Fruit fly (Drosophila melanogaster): Measurements from ENCODE around the gene Mat89Ba.

The Mat89Ba gene

dm6 chr3R:16242461-16242934, 29.7 kb downstream of the Mat89Ba start (continued):
- TF ChIP-seq CG5953 (GFP tag; IDR thresholded peaks at IDR 0.05), result no peak
- no peak for TF ChIP-seq az2 (GFP tag; optimal IDR thresholded peaks at IDR 0.05)
- TF ChIP-seq CG2199 (GFP tag; IDR thresholded peaks at IDR 0.05), result no peak
- peak; percentile 68 for TF ChIP-seq kay (GFP tag; optimal IDR thresholded peaks at IDR 0.05)
- no peak for TF ChIP-seq CG15011 (GFP tag; optimal IDR thresholded peaks at IDR 0.05)
- no peak for TF ChIP-seq inv (GFP tag; IDR thresholded peaks at IDR 0.05; ENCODE audit: partially characterized antibody)
- TF ChIP-seq bsh (GFP tag; optimal IDR thresholded peaks at IDR 0.05), result peak in 1 of 2 experiments; percentile 50
- TF ChIP-seq amos (GFP tag; IDR thresholded peaks at IDR 0.05; ENCODE audit: partially characterized antibody), result no peak
- no peak for TF ChIP-seq lov (optimal IDR thresholded peaks at IDR 0.05)
- no peak for TF ChIP-seq lov (GFP tag; IDR thresholded peaks at IDR 0.05)
- no peak for TF ChIP-seq ase (GFP tag; IDR thresholded peaks at IDR 0.05)
- no peak for TF ChIP-seq CG7271 (tag; optimal IDR thresholded peaks at IDR 0.05)
- TF ChIP-seq CG18619 (GFP tag; optimal IDR thresholded peaks at IDR 0.05), result no peak
- no peak for TF ChIP-seq ems (GFP tag; optimal IDR thresholded peaks at IDR 0.05)
- TF ChIP-seq chinmo (GFP tag; IDR thresholded peaks at IDR 0.05; ENCODE audit: partially characterized antibody), result no peak
- TF ChIP-seq Hr78 (GFP tag; optimal IDR thresholded peaks at IDR 0.05), result peak in 1 of 2 experiments; percentile 64
- TF ChIP-seq CG9876 (GFP tag; optimal IDR thresholded peaks at IDR 0.05), result no peak
- TF ChIP-seq hb (GFP tag; IDR thresholded peaks at IDR 0.05; ENCODE audit: partially characterized antibody), result no peak
- peak; percentile 100 for TF ChIP-seq cg (GFP tag; optimal IDR thresholded peaks at IDR 0.05)
- TF ChIP-seq insv (GFP tag; optimal IDR thresholded peaks at IDR 0.05), result peak in 1 of 2 experiments; percentile 79
- peak; percentile 78 for TF ChIP-seq Nf-YC (tag; optimal IDR thresholded peaks at IDR 0.05)
- no peak for TF ChIP-seq kah (GFP tag; optimal IDR thresholded peaks at IDR 0.05)
- peak; percentile 34 for TF ChIP-seq CG11504 (tag; optimal IDR thresholded peaks at IDR 0.05)
- TF ChIP-seq dimm (GFP tag; IDR thresholded peaks at IDR 0.05), result no peak
- no peak for TF ChIP-seq z (GFP tag; IDR thresholded peaks at IDR 0.05)
- TF ChIP-seq CG33557 (GFP tag; optimal IDR thresholded peaks at IDR 0.05), result peak; percentile 27
- no peak for TF ChIP-seq Rfx (GFP tag; IDR thresholded peaks at IDR 0.05)
- TF ChIP-seq crp (GFP tag; optimal IDR thresholded peaks at IDR 0.05), result peak in 1 of 2 experiments; percentile 41
- TF ChIP-seq shn (GFP tag; optimal IDR thresholded peaks at IDR 0.05), result peak; percentile 36
- no peak for TF ChIP-seq Opbp (GFP tag; IDR thresholded peaks at IDR 0.05; ENCODE audit: partially characterized antibody)
- TF ChIP-seq ash1 (GFP tag; optimal IDR thresholded peaks at IDR 0.05), result peak; percentile 88
- no peak for TF ChIP-seq CG30020 (tag; optimal IDR thresholded peaks at IDR 0.05)
- TF ChIP-seq tgo (GFP tag; IDR thresholded peaks at IDR 0.05), result no peak
- TF ChIP-seq CG2116 (GFP tag; optimal IDR thresholded peaks at IDR 0.05), result peak; percentile 95
- no peak for TF ChIP-seq dysf (GFP tag; IDR thresholded peaks at IDR 0.05)
- TF ChIP-seq CG1602 (GFP tag; optimal IDR thresholded peaks at IDR 0.05), result no peak
- TF ChIP-seq fd102C (GFP tag; optimal IDR thresholded peaks at IDR 0.05), result peak; percentile 2
- no peak for TF ChIP-seq Dref (GFP tag; IDR thresholded peaks at IDR 0.05)
- peak; percentile 50 for TF ChIP-seq CG12155 (GFP tag; optimal IDR thresholded peaks at IDR 0.05)
- TF ChIP-seq Adf1 (GFP tag; IDR thresholded peaks at IDR 0.05), result no peak
- TF ChIP-seq CG10147 (GFP tag; optimal IDR thresholded peaks at IDR 0.05), result no peak
- peak; percentile 49 for TF ChIP-seq odd (GFP tag; optimal IDR thresholded peaks at IDR 0.05)
- no peak for TF ChIP-seq CG12744 (GFP tag; optimal IDR thresholded peaks at IDR 0.05)
- no peak for TF ChIP-seq otp (GFP tag; IDR thresholded peaks at IDR 0.05)
- TF ChIP-seq sisA (GFP tag; IDR thresholded peaks at IDR 0.05), result no peak
- TF ChIP-seq ab (GFP tag; optimal IDR thresholded peaks at IDR 0.05), result peak; percentile 48
- peak; percentile 49 for TF ChIP-seq Dp (GFP tag; optimal IDR thresholded peaks at IDR 0.05)
- no peak for TF ChIP-seq gsb (GFP tag; IDR thresholded peaks at IDR 0.05)
- TF ChIP-seq CG3407 (GFP tag; optimal IDR thresholded peaks at IDR 0.05), result no peak
- TF ChIP-seq Bgb (GFP tag; IDR thresholded peaks at IDR 0.05; ENCODE audit: partially characterized antibody), result no peak
- TF ChIP-seq unpg (GFP tag; optimal IDR thresholded peaks at IDR 0.05), result peak; percentile 1
